Fruit fly (Drosophila melanogaster) whole organism, embryonic: ENCODE results near the gene CG31406.

Source experiments
- Abd-B ChIP-seq: fragments of 200-800 bp; sonication (Bioruptor generic); optimal IDR thresholded peaks from 2 replicates; lab custom pipeline; 2018; ENCODE audit warnings: missing biosample characterization, mild to moderate bottlenecking, missing genetic modification characterization, moderate library complexity
- Ada2b ChIP-seq: fragments of 200-800 bp; sonication (Bioruptor generic); IDR thresholded peaks from 2 replicates; pipeline ENCODE4 v1.3.6; 2022; ENCODE audit warnings: missing biosample characterization, missing genetic modification characterization
- Aef1 ChIP-seq: fragments of 200-800 bp; sonication (Bioruptor generic); IDR thresholded peaks from 3 replicates; pipeline ENCODE4 v1.3.6; 2022; ENCODE audit warnings: missing biosample characterization, missing genetic modification characterization
- Atf3 ChIP-seq: fragments of 200-800 bp; sonication (Bioruptor generic); optimal IDR thresholded peaks from 3 replicates; lab custom pipeline; 2016; ENCODE audit warnings: missing biosample characterization, missing genetic modification characterization
- Bgb ChIP-seq: fragments of 200-800 bp; sonication (Bioruptor generic); IDR thresholded peaks from 2 replicates; pipeline ENCODE4 v1.3.6; 2022; ENCODE audit warnings: missing biosample characterization, missing genetic modification characterization; ENCODE audit not compliant: partially characterized antibody
- CG11723 ChIP-seq: fragments of 200-800 bp; sonication (Bioruptor generic); optimal IDR thresholded peaks from 2 replicates; lab custom pipeline; 2017; ENCODE audit warnings: missing biosample characterization, mild to moderate bottlenecking, missing genetic modification characterization
- CG12155 ChIP-seq: fragments of 200-800 bp; sonication (Bioruptor generic); optimal IDR thresholded peaks from 3 replicates; lab custom pipeline; 2016; ENCODE audit warnings: missing biosample characterization, missing genetic modification characterization
- CG12659 ChIP-seq: fragments of 200-800 bp; sonication (Bioruptor generic); optimal IDR thresholded peaks from 3 replicates; lab custom pipeline; 2017; ENCODE audit warnings: mild to moderate bottlenecking, missing biosample characterization, missing genetic modification reagents, missing genetic modification characterization
- CG12942 ChIP-seq: fragments of 200-800 bp; sonication (Bioruptor generic); optimal IDR thresholded peaks from 3 replicates; lab custom pipeline; 2016; ENCODE audit warnings: missing biosample characterization, missing genetic modification characterization
- CG1529 ChIP-seq: fragments of 200-800 bp; sonication (Bioruptor generic); optimal IDR thresholded peaks from 3 replicates; lab custom pipeline; 2018; ENCODE audit warnings: missing biosample characterization, missing genetic modification characterization
- CG1647 ChIP-seq: fragments of 200-800 bp; sonication (Bioruptor generic); optimal IDR thresholded peaks from 3 replicates; lab custom pipeline; 2016; ENCODE audit warnings: missing biosample characterization, missing genetic modification characterization
- CG17568 ChIP-seq: fragments of 200-800 bp; sonication (Bioruptor generic); optimal IDR thresholded peaks from 2 replicates; lab custom pipeline; 2018; ENCODE audit warnings: missing biosample characterization, mild to moderate bottlenecking, missing genetic modification characterization, moderate library complexity
- CG17912 ChIP-seq: fragments of 200-800 bp; sonication (Bioruptor generic); optimal IDR thresholded peaks from 2 replicates; lab custom pipeline; 2018; ENCODE audit warnings: missing biosample characterization, mild to moderate bottlenecking, missing genetic modification characterization
- CG18476 ChIP-seq: fragments of 200-800 bp; sonication (Bioruptor generic); optimal IDR thresholded peaks from 2 replicates; lab custom pipeline; 2016; ENCODE audit warnings: missing biosample characterization, mild to moderate bottlenecking, missing genetic modification characterization
- CG18599 ChIP-seq: fragments of 200-800 bp; sonication (Bioruptor generic); optimal IDR thresholded peaks from 3 replicates; lab custom pipeline; 2017; ENCODE audit warnings: missing biosample characterization, missing genetic modification characterization, mild to moderate bottlenecking, moderate library complexity, missing genetic modification reagents
- CG3065 ChIP-seq: fragments of 200-800 bp; sonication (Bioruptor generic); optimal IDR thresholded peaks from 2 replicates; lab custom pipeline; 2016; ENCODE audit warnings: missing biosample characterization, missing genetic modification characterization
- CG31224 ChIP-seq: fragments of 200-800 bp; sonication (Bioruptor generic); IDR thresholded peaks from 2 replicates; pipeline ENCODE4 v1.3.6; 2022; ENCODE audit warnings: missing biosample characterization, missing genetic modification characterization
- CG42726 ChIP-seq: fragments of 200-800 bp; sonication (Bioruptor generic); IDR thresholded peaks from 2 replicates; pipeline ENCODE4 v1.3.6; 2022; ENCODE audit warnings: missing biosample characterization, missing genetic modification characterization; ENCODE audit not compliant: partially characterized antibody
- CG4404 ChIP-seq: fragments of 200-800 bp; sonication (Bioruptor generic); IDR thresholded peaks from 2 replicates; pipeline ENCODE4 v1.3.6; 2022; ENCODE audit warnings: missing biosample characterization, missing genetic modification characterization
- CG4820 ChIP-seq: fragments of 200-800 bp; sonication (Bioruptor generic); optimal IDR thresholded peaks from 3 replicates; lab custom pipeline; 2016; ENCODE audit warnings: missing biosample characterization, missing genetic modification characterization
- CG5180 ChIP-seq: fragments of 200-800 bp; sonication (Bioruptor generic); optimal IDR thresholded peaks from 3 replicates; lab custom pipeline; 2017; ENCODE audit warnings: missing biosample characterization, missing genetic modification characterization, mild to moderate bottlenecking, moderate library complexity, missing genetic modification reagents
- CG6791 ChIP-seq: fragments of 200-800 bp; sonication (Bioruptor generic); IDR thresholded peaks from 3 replicates; pipeline ENCODE4 v1.3.6; 2022; ENCODE audit warnings: missing biosample characterization, missing genetic modification characterization; ENCODE audit not compliant: partially characterized antibody
- CG7271 ChIP-seq: fragments of 200-800 bp; sonication (Bioruptor generic); optimal IDR thresholded peaks from 2 replicates; lab custom pipeline; 2018; ENCODE audit warnings: missing biosample characterization, mild to moderate bottlenecking, missing genetic modification characterization, moderate library complexity
- CG8478 ChIP-seq: fragments of >200 bp; optimal IDR thresholded peaks from 2 replicates; lab custom pipeline; 2018
- CG9437 ChIP-seq: fragments of 200-800 bp; sonication (Bioruptor generic); optimal IDR thresholded peaks from 2 replicates; lab custom pipeline; 2018; ENCODE audit warnings: missing biosample characterization, mild to moderate bottlenecking, missing genetic modification characterization
- CHES-1-like ChIP-seq: fragments of 200-800 bp; sonication (Bioruptor generic); optimal IDR thresholded peaks from 2 replicates; lab custom pipeline; 2016; ENCODE audit warnings: missing biosample characterization, missing genetic modification characterization
- Deaf1 ChIP-seq: fragments of 200-800 bp; optimal IDR thresholded peaks from 3 replicates; lab custom pipeline; 2019; ENCODE audit warnings: missing biosample characterization, mild to moderate bottlenecking, missing genetic modification characterization, moderate library complexity
- Dfd ChIP-seq, 2 experiments: fragments of >200 bp; optimal IDR thresholded peaks; 2 replicates each; lab custom pipeline; 2017; ENCODE audit warnings: missing biosample characterization in 2 of 2, missing genetic modification characterization in 2 of 2
- ERR ChIP-seq: fragments of 200-800 bp; sonication (Bioruptor generic); optimal IDR thresholded peaks from 2 replicates; lab custom pipeline; 2016; ENCODE audit warnings: missing biosample characterization, missing genetic modification characterization
- Fer1 ChIP-seq: fragments of 200-800 bp; sonication (Bioruptor generic); optimal IDR thresholded peaks from 2 replicates; lab custom pipeline; 2017; ENCODE audit warnings: missing biosample characterization, mild to moderate bottlenecking, missing genetic modification characterization
- HLH4C ChIP-seq: fragments of 200-800 bp; sonication (Bioruptor generic); IDR thresholded peaks from 3 replicates; pipeline ENCODE4 v1.3.6; 2022; ENCODE audit warnings: missing biosample characterization, missing genetic modification characterization; ENCODE audit not compliant: partially characterized antibody
- HLH54F ChIP-seq: fragments of 200-800 bp; sonication (Bioruptor generic); optimal IDR thresholded peaks from 3 replicates; lab custom pipeline; 2016; ENCODE audit warnings: missing biosample characterization, missing genetic modification characterization
- Hsf ChIP-seq: fragments of 200-800 bp; sonication (Bioruptor generic); optimal IDR thresholded peaks from 3 replicates; lab custom pipeline; 2016; ENCODE audit warnings: missing biosample characterization, missing genetic modification characterization
- Lim3 ChIP-seq: fragments of 200-800 bp; sonication (Bioruptor generic); IDR thresholded peaks from 2 replicates; pipeline ENCODE4 v1.3.6; 2022; ENCODE audit warnings: missing biosample characterization, missing genetic modification characterization
- Oli ChIP-seq: fragments of 200-800 bp; sonication (Bioruptor generic); optimal IDR thresholded peaks from 2 replicates; lab custom pipeline; 2018; ENCODE audit warnings: missing biosample characterization, mild to moderate bottlenecking, missing genetic modification characterization, moderate library complexity
- PHDP ChIP-seq: fragments of 200-800 bp; sonication (Bioruptor generic); optimal IDR thresholded peaks from 3 replicates; lab custom pipeline; 2018; ENCODE audit warnings: missing biosample characterization, mild to moderate bottlenecking, missing genetic modification characterization, moderate library complexity
- Ravus ChIP-seq: fragments of 200-800 bp; sonication (Bioruptor generic); IDR thresholded peaks from 2 replicates; pipeline ENCODE4 v1.3.6; 2022; ENCODE audit warnings: missing biosample characterization, missing genetic modification characterization
- ap ChIP-seq: fragments of 200-800 bp; sonication (Bioruptor generic); IDR thresholded peaks from 2 replicates; pipeline ENCODE4 v1.3.6; 2022; ENCODE audit warnings: missing biosample characterization, missing genetic modification characterization
- chm ChIP-seq: fragments of 200-800 bp; sonication (Bioruptor generic); IDR thresholded peaks from 2 replicates; pipeline ENCODE4 v1.3.6; 2022; ENCODE audit warnings: missing biosample characterization, missing genetic modification characterization
- fd102C ChIP-seq: fragments of 200-800 bp; sonication (Bioruptor generic); optimal IDR thresholded peaks from 2 replicates; lab custom pipeline; 2018; ENCODE audit warnings: missing biosample characterization, mild to moderate bottlenecking, missing genetic modification characterization, moderate library complexity
- ftz-f1 ChIP-seq: fragments of 200-800 bp; sonication (Bioruptor generic); optimal IDR thresholded peaks from 2 replicates; lab custom pipeline; 2016; ENCODE audit warnings: missing biosample characterization, missing genetic modification characterization
- gcm2 ChIP-seq: fragments of 200-800 bp; sonication (Bioruptor generic); optimal IDR thresholded peaks from 2 replicates; lab custom pipeline; 2016; ENCODE audit warnings: missing biosample characterization, missing genetic modification characterization
- gro ChIP-seq: fragments of 200-800 bp; sonication (Bioruptor generic); optimal IDR thresholded peaks from 2 replicates; lab custom pipeline; 2016; ENCODE audit warnings: missing biosample characterization, missing genetic modification characterization
- gsb ChIP-seq: fragments of 200-800 bp; sonication (Bioruptor generic); IDR thresholded peaks from 2 replicates; pipeline ENCODE4 v1.3.6; 2022; ENCODE audit warnings: missing biosample characterization, missing genetic modification characterization
- kay ChIP-seq: fragments of 200-800 bp; sonication (Bioruptor generic); optimal IDR thresholded peaks from 2 replicates; lab custom pipeline; 2016; ENCODE audit warnings: missing biosample characterization, missing genetic modification characterization
- lov ChIP-seq, 2 experiments: fragments of 200-800 bp in 1 of 2; fragments of >200 bp in 1 of 2; sonication (Bioruptor generic) in 1 of 2; IDR thresholded peaks in 1 of 2; optimal IDR thresholded peaks in 1 of 2; 2 replicates in 1 of 2; 3 replicates in 1 of 2; pipeline versions ENCODE4 v1.3.6 to Lab custom; 2017 to 2022; ENCODE audit warnings: missing biosample characterization in 1 of 2, missing genetic modification characterization in 1 of 2
- mirr ChIP-seq: fragments of 200-800 bp; sonication (Bioruptor generic); optimal IDR thresholded peaks from 3 replicates; lab custom pipeline; 2018; ENCODE audit warnings: missing biosample characterization, mild to moderate bottlenecking, missing genetic modification characterization
- sug ChIP-seq: fragments of 200-800 bp; optimal IDR thresholded peaks from 2 replicates; lab custom pipeline; 2019; ENCODE audit warnings: missing biosample characterization, mild to moderate bottlenecking, missing genetic modification characterization, moderate library complexity
- zf30C ChIP-seq: fragments of 200-800 bp; sonication (Bioruptor generic); optimal IDR thresholded peaks from 3 replicates; lab custom pipeline; 2018; ENCODE audit warnings: missing biosample characterization, mild to moderate bottlenecking, missing genetic modification characterization

Gene CG31406

DNA sequence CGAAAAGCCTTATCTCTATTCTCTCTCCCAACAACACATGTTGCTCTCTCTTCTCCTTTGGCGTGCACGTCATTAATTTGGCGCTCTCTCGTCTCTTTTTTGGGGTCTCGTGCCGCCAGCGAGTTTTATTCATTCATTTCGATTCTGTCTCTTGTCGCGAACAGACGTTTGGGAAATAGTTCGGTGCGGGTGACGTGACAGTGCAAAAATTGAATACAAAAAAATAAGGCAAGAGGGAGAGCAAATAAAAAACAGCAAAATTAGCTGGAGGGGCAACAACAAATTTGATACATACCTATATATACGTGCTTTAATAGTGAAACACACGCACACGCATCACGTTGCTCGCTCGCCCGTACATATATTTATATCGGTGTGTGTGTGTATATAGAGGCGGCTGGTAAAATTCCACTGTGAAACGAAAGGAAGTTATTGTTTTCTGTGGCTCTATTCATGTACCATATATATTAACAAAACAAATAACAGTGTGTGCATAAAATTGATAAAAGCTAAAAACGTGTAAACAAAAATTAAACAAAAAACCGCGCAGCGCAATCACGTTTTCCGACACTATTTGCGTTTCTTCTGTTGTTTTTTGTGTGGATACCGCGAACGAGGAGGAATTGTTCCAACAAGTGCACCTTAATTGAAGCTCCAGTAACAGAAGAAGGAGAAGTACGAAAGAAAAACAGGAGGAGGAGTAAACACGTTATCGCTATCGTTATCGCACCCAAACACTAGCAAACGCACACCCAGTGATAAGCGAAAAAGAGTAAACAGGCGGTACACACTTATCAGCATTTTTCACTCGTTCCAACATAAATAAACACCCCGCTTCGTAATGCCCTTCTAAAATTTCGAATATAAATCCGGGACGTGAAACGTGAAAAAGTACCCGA, 39.8 kb downstream of the CG31406 start, which contains the start of gene cwo (continued):
- TF ChIP-seq Abd-B (GFP tag; lab: Kevin White, UChicago), result no peak
- TF ChIP-seq CG11723 (GFP tag; lab: Kevin White, UChicago), result no peak
- peak; percentile 55 for TF ChIP-seq Fer1
- TF ChIP-seq HLH4C (GFP tag; lab: Robert Waterston, UW), result no peak
- no peak for TF ChIP-seq Aef1
- TF ChIP-seq CG4820 (GFP tag; lab: Kevin White, UChicago), result no peak
- TF ChIP-seq kay (GFP tag; lab: Kevin White, UChicago), result peak; percentile 9
- peak; percentile 11 for TF ChIP-seq CG12659
- no peak for TF ChIP-seq CG7271 (tag; lab: Kevin White, UChicago)
- no peak for TF ChIP-seq Atf3 (GFP tag; lab: Kevin White, UChicago)
- no peak for TF ChIP-seq gcm2 (GFP tag; lab: Kevin White, UChicago)
- no peak for TF ChIP-seq gsb (GFP tag; lab: Robert Waterston, UW)
- no peak for TF ChIP-seq CG4404 (GFP tag; lab: Robert Waterston, UW)
- no peak for TF ChIP-seq CG8478 (lab: Kevin White, UChicago)
- no peak for TF ChIP-seq CG1647 (GFP tag; lab: Kevin White, UChicago)
- TF ChIP-seq fd102C (GFP tag; lab: Kevin White, UChicago), result no peak
- TF ChIP-seq lov (optimal IDR thresholded peaks at IDR 0.05; lab: Kevin White, UChicago), result no peak
- no peak for TF ChIP-seq lov (GFP tag; IDR thresholded peaks at IDR 0.05; lab: Robert Waterston, UW)
- TF ChIP-seq HLH54F, result no peak
- no peak for TF ChIP-seq CG1529 (GFP tag; lab: Kevin White, UChicago)
- peak; percentile 2 for TF ChIP-seq ERR
- no peak for TF ChIP-seq Ravus (GFP tag; lab: Robert Waterston, UW)
- TF ChIP-seq CG9437 (GFP tag; lab: Kevin White, UChicago), result no peak
- no peak for TF ChIP-seq Bgb (GFP tag; lab: Robert Waterston, UW)
- peak; percentile 77 for TF ChIP-seq mirr
- peak; percentile 8 for TF ChIP-seq CG18476 (GFP tag; lab: Kevin White, UChicago)
- TF ChIP-seq Deaf1 (tag; lab: Kevin White, UChicago), result peak; percentile 55
- peak; percentile 52 for TF ChIP-seq sug (tag; lab: Kevin White, UChicago)
- no peak for TF ChIP-seq CG3065 (GFP tag; lab: Kevin White, UChicago)
- TF ChIP-seq Hsf, result no peak
- TF ChIP-seq ftz-f1, result peak; percentile 4
- peak; percentile 41 for TF ChIP-seq gro (GFP tag; lab: Kevin White, UChicago)
- no peak for TF ChIP-seq ap (GFP tag; lab: Robert Waterston, UW)
- TF ChIP-seq CG5180 (GFP tag; lab: Kevin White, UChicago), result peak; percentile 33
- TF ChIP-seq CG6791 (GFP tag; lab: Robert Waterston, UW), result no peak
- peak; percentile 60 for TF ChIP-seq CHES-1-like
- no peak for TF ChIP-seq CG31224 (GFP tag; lab: Robert Waterston, UW)
- TF ChIP-seq CG42726, result no peak
- no peak for TF ChIP-seq chm (GFP tag; lab: Robert Waterston, UW)
- no peak for TF ChIP-seq CG12942 (GFP tag; lab: Kevin White, UChicago)
- TF ChIP-seq Oli (tag; lab: Kevin White, UChicago), result no peak
- TF ChIP-seq Dfd (GFP tag; optimal IDR thresholded peaks at IDR 0.05; lab: Kevin White, UChicago), result no peak
- peak; percentile 22 for TF ChIP-seq CG18599 (GFP tag; lab: Kevin White, UChicago)
- TF ChIP-seq CG17912 (GFP tag; lab: Kevin White, UChicago), result no peak
- TF ChIP-seq Lim3 (GFP tag; lab: Robert Waterston, UW), result no peak
- no peak for TF ChIP-seq Ada2b (GFP tag; lab: Robert Waterston, UW)
- TF ChIP-seq CG17568, result peak; percentile 27
- TF ChIP-seq zf30C (GFP tag; lab: Kevin White, UChicago), result no peak
- TF ChIP-seq PHDP (tag; lab: Kevin White, UChicago), result no peak
- TF ChIP-seq CG12155 (GFP tag; lab: Kevin White, UChicago), result peak; percentile 14
